Worm (Caenorhabditis elegans) whole organism, mixed stage, embryonic: ENCODE measurements around the gene ugt-65.

Source experiments
- M03D4.4 ChIP-seq: sonication (generic microtip); optimal IDR thresholded peaks from 2 replicates; lab custom pipeline; 2017; ENCODE audit warnings: mild to moderate bottlenecking, missing genetic modification characterization, missing compliant biosample characterization
- bed-3 ChIP-seq: fragments of 200-800 bp; sonication (Bioruptor generic); optimal IDR thresholded peaks from 3 replicates; lab custom pipeline; 2018; ENCODE audit warnings: mild to moderate bottlenecking, missing genetic modification characterization, moderate library complexity, missing compliant biosample characterization
- blmp-1 ChIP-seq: fragments of 150-350 bp; optimal IDR thresholded peaks from 2 replicates; lab custom pipeline; 2014; ENCODE audit warnings: missing biosample characterization, missing genetic modification characterization
- ceh-39 ChIP-seq: fragments of 150-350 bp; optimal IDR thresholded peaks from 2 replicates; lab custom pipeline; 2014; ENCODE audit warnings: missing biosample characterization, missing genetic modification characterization
- ceh-43 ChIP-seq: fragments of 200-800 bp; sonication (Bioruptor generic); optimal IDR thresholded peaks from 2 replicates; lab custom pipeline; 2018; ENCODE audit warnings: mild to moderate bottlenecking, missing genetic modification characterization, moderate library complexity, missing compliant biosample characterization
- ceh-83 ChIP-seq: fragments of 200-800 bp; sonication (Bioruptor generic); optimal IDR thresholded peaks from 2 replicates; lab custom pipeline; 2018; ENCODE audit warnings: mild to moderate bottlenecking, missing genetic modification characterization, missing compliant biosample characterization
- ces-1 ChIP-seq: fragments of 150-350 bp; optimal IDR thresholded peaks from 2 replicates; lab custom pipeline; 2014; ENCODE audit warnings: missing biosample characterization, missing genetic modification reagents, missing genetic modification characterization
- cnd-1 ChIP-seq: fragments of 200-800 bp; sonication (Bioruptor generic); optimal IDR thresholded peaks from 2 replicates; lab custom pipeline; 2018; ENCODE audit warnings: mild to moderate bottlenecking, missing genetic modification characterization, missing compliant biosample characterization
- drap-1 ChIP-seq: fragments of 200-800 bp; sonication (Bioruptor generic); optimal IDR thresholded peaks from 3 replicates; lab custom pipeline; 2018; ENCODE audit warnings: mild to moderate bottlenecking, missing genetic modification characterization, missing compliant biosample characterization
- elt-1 ChIP-seq: sonication (generic microtip); optimal IDR thresholded peaks from 2 replicates; lab custom pipeline; 2017; ENCODE audit warnings: missing genetic modification characterization, mild to moderate bottlenecking, missing compliant biosample characterization, antibody characterized with exemption, moderate library complexity, borderline replicate concordance; ENCODE audit not compliant: insufficient read depth
- flh-1 ChIP-seq: fragments of 200-800 bp; sonication (Bioruptor generic); optimal IDR thresholded peaks from 2 replicates; lab custom pipeline; 2018; ENCODE audit warnings: mild to moderate bottlenecking, missing genetic modification characterization, moderate library complexity, missing compliant biosample characterization
- ham-2 ChIP-seq: fragments of 200-800 bp; sonication (Bioruptor generic); optimal IDR thresholded peaks from 2 replicates; lab custom pipeline; 2018; ENCODE audit warnings: mild to moderate bottlenecking, missing genetic modification characterization, missing compliant biosample characterization
- hlh-1 ChIP-seq: fragments of 150-350 bp; optimal IDR thresholded peaks from 2 replicates; lab custom pipeline; 2014; ENCODE audit warnings: missing biosample characterization, missing genetic modification reagents, missing genetic modification characterization
- lin-13 ChIP-seq: fragments of 150-350 bp; optimal IDR thresholded peaks from 2 replicates; lab custom pipeline; 2014; ENCODE audit warnings: missing biosample characterization, missing genetic modification characterization
- lin-32 ChIP-seq: fragments of 200-800 bp; sonication (Bioruptor generic); optimal IDR thresholded peaks from 2 replicates; lab custom pipeline; 2018; ENCODE audit warnings: mild to moderate bottlenecking, missing genetic modification characterization, missing compliant biosample characterization
- lsy-2 ChIP-seq: fragments of 150-350 bp; optimal IDR thresholded peaks from 2 replicates; lab custom pipeline; 2014; ENCODE audit warnings: missing biosample characterization, missing genetic modification characterization
- mab-5 ChIP-seq: fragments of 150-350 bp; optimal IDR thresholded peaks from 2 replicates; lab custom pipeline; 2014; ENCODE audit warnings: missing biosample characterization, missing genetic modification characterization
- mep-1 ChIP-seq: fragments of 150-350 bp; optimal IDR thresholded peaks from 2 replicates; lab custom pipeline; 2017; ENCODE audit warnings: missing biosample characterization, missing genetic modification reagents, missing genetic modification characterization, inconsistent platforms
- mls-2 ChIP-seq: sonication (generic microtip); optimal IDR thresholded peaks from 2 replicates; lab custom pipeline; 2016; ENCODE audit warnings: mild to moderate bottlenecking, missing genetic modification characterization, moderate library complexity, missing compliant biosample characterization
- nhr-12 ChIP-seq: fragments of 150-350 bp; optimal IDR thresholded peaks from 2 replicates; lab custom pipeline; 2014; ENCODE audit warnings: missing biosample characterization, missing genetic modification characterization
- nhr-2 ChIP-seq: fragments of 150-350 bp; optimal IDR thresholded peaks from 2 replicates; lab custom pipeline; 2014; ENCODE audit warnings: missing biosample characterization, missing genetic modification characterization
- nhr-237 ChIP-seq: fragments of 150-350 bp; optimal IDR thresholded peaks from 2 replicates; lab custom pipeline; 2014; ENCODE audit warnings: missing biosample characterization, missing genetic modification characterization
- nhr-28 ChIP-seq: fragments of 150-350 bp; optimal IDR thresholded peaks from 2 replicates; lab custom pipeline; 2014; ENCODE audit warnings: missing biosample characterization, missing genetic modification characterization
- nhr-76 ChIP-seq: sonication (generic microtip); optimal IDR thresholded peaks from 2 replicates; lab custom pipeline; 2017; ENCODE audit warnings: missing biosample characterization, missing genetic modification characterization
- pha-4 ChIP-seq: fragments of 150-350 bp; optimal IDR thresholded peaks from 2 replicates; lab custom pipeline; 2018; ENCODE audit warnings: missing biosample characterization, missing genetic modification reagents, missing genetic modification characterization
- sptf-1 ChIP-seq: sonication (generic microtip); optimal IDR thresholded peaks from 2 replicates; lab custom pipeline; 2017; ENCODE audit warnings: mild to moderate bottlenecking, missing genetic modification characterization, moderate library complexity, missing compliant biosample characterization
- tbx-8 ChIP-seq: fragments of 200-800 bp; sonication (Bioruptor generic); optimal IDR thresholded peaks from 2 replicates; lab custom pipeline; 2018; ENCODE audit warnings: mild to moderate bottlenecking, missing genetic modification characterization, moderate library complexity, missing compliant biosample characterization
- unc-120 ChIP-seq: sonication (generic microtip); optimal IDR thresholded peaks from 2 replicates; lab custom pipeline; 2017; ENCODE audit warnings: missing genetic modification characterization, missing compliant biosample characterization; ENCODE audit not compliant: poor library complexity, severe bottlenecking
- unc-39 ChIP-seq: fragments of 150-350 bp; optimal IDR thresholded peaks from 2 replicates; lab custom pipeline; 2014; ENCODE audit warnings: missing biosample characterization, missing genetic modification characterization
- unc-62 ChIP-seq: fragments of 150-350 bp; optimal IDR thresholded peaks from 2 replicates; lab custom pipeline; 2014; ENCODE audit warnings: missing biosample characterization, missing genetic modification reagents, missing genetic modification characterization
- zip-8 ChIP-seq: fragments of 150-350 bp; optimal IDR thresholded peaks from 2 replicates; lab custom pipeline; 2014; ENCODE audit warnings: missing biosample characterization, missing genetic modification characterization
- ztf-11 ChIP-seq: fragments of 150-350 bp; optimal IDR thresholded peaks from 2 replicates; lab custom pipeline; 2014; ENCODE audit warnings: missing biosample characterization, missing genetic modification characterization

ugt-65 gene

ce11 chrIV:12417536-12418195 lies 2.8 kb upstream of the ugt-65 start, which contains the start of gene F08G5.3:
Gene F08G5.3 (minus strand): TSS chrIV:12417586.
- no peak for TF ChIP-seq elt-1 (tag; lab: Kevin White, UChicago)
- TF ChIP-seq nhr-2, result no peak
- no peak for TF ChIP-seq zip-8 (tag; lab: Kevin White, UChicago)
- TF ChIP-seq ceh-39 (tag; lab: Kevin White, UChicago), result no peak
- TF ChIP-seq tbx-8 (GFP tag; lab: Kevin White, UChicago), result no peak
- TF ChIP-seq drap-1, result peak; percentile 4
- TF ChIP-seq lin-32 (GFP tag; lab: Kevin White, UChicago), result no peak
- TF ChIP-seq nhr-76, result no peak
- TF ChIP-seq flh-1 (GFP tag; lab: Kevin White, UChicago), result no peak
- TF ChIP-seq cnd-1 (tag; lab: Kevin White, UChicago), result no peak
- peak; percentile 44 for TF ChIP-seq hlh-1 (tag; lab: Kevin White, UChicago)
- peak; percentile 70 for TF ChIP-seq ces-1 (GFP tag; lab: Kevin White, UChicago)
- TF ChIP-seq unc-62 (GFP tag; lab: Kevin White, UChicago), result no peak
- TF ChIP-seq unc-39 (tag; lab: Kevin White, UChicago), result no peak
- no peak for TF ChIP-seq mep-1 (tag; lab: Kevin White, UChicago)
- no peak for TF ChIP-seq lsy-2 (tag; lab: Kevin White, UChicago)
- no peak for TF ChIP-seq mls-2 (tag; lab: Kevin White, UChicago)
- TF ChIP-seq nhr-28 (tag; lab: Kevin White, UChicago), result no peak
- no peak for TF ChIP-seq ham-2 (GFP tag; lab: Kevin White, UChicago)
- TF ChIP-seq nhr-237 (tag; lab: Kevin White, UChicago), result no peak
- TF ChIP-seq unc-120 (tag; lab: Kevin White, UChicago), result peak; percentile 39
- TF ChIP-seq pha-4 (tag; lab: Kevin White, UChicago), result no peak
- TF ChIP-seq bed-3, result no peak
- TF ChIP-seq mab-5 (tag; lab: Kevin White, UChicago), result no peak
- no peak for TF ChIP-seq lin-13 (tag; lab: Kevin White, UChicago)
- peak; percentile 31 for TF ChIP-seq sptf-1
- TF ChIP-seq ztf-11, result no peak
- no peak for TF ChIP-seq nhr-12 (tag; lab: Kevin White, UChicago)
- TF ChIP-seq ceh-83 (GFP tag; lab: Kevin White, UChicago), result no peak
- TF ChIP-seq ceh-43 (GFP tag; lab: Kevin White, UChicago), result no peak
- no peak for TF ChIP-seq blmp-1

ce11 chrIV:12419291-12419690 lies 1.2 kb upstream of the ugt-65 start:
- TF ChIP-seq ces-1 (GFP tag; lab: Kevin White, UChicago) (peak; percentile 56), sptf-1 (no peak), zip-8 (tag; lab: Kevin White, UChicago) (no peak)

ce11 chrIV:12425595-12425994 lies 5.1 kb downstream of the ugt-65 start:
- TF ChIP-seq cnd-1 (tag; lab: Kevin White, UChicago) (no peak), lin-13 (tag; lab: Kevin White, UChicago) (no peak), mls-2 (tag; lab: Kevin White, UChicago) (no peak), M03D4.4 (tag; lab: Kevin White, UChicago) (no peak), tbx-8 (GFP tag; lab: Kevin White, UChicago) (no peak), bed-3 (no peak), unc-62 (GFP tag; lab: Kevin White, UChicago) (no peak), lsy-2 (tag; lab: Kevin White, UChicago) (no peak), ham-2 (GFP tag; lab: Kevin White, UChicago) (no peak), nhr-28 (tag; lab: Kevin White, UChicago) (no peak), mab-5 (tag; lab: Kevin White, UChicago) (no peak), ceh-43 (GFP tag; lab: Kevin White, UChicago) (no peak)

- TF ChIP-seq sptf-1 (peak; percentile 33), flh-1 (GFP tag; lab: Kevin White, UChicago) (no peak), bed-3 (no peak), lin-32 (GFP tag; lab: Kevin White, UChicago) (no peak)
- TF ChIP-seq, all 35 proteins: peak for 1
These were observed 7.3 kb downstream of the ugt-65 start for ce11 chrIV:12427687-12428284.
